Worm (Caenorhabditis elegans): ENCODE data around the gene col-37.
A peak's percentile ranks its signal among the peaks of the same experiment; 100 is the strongest.

col-37 gene

ce11 chrV:12158377-12158776, 9.2 kb downstream of the col-37 start:
- TF ChIP-seq C34F6.9 (tag; optimal IDR thresholded peaks at IDR 0.05): no peak
- no peak for TF ChIP-seq ztf-4 (tag; optimal IDR thresholded peaks at IDR 0.05)
- no peak for TF ChIP-seq lin-39 (tag; optimal IDR thresholded peaks at IDR 0.05)
- TF ChIP-seq sma-9 (GFP tag; optimal IDR thresholded peaks at IDR 0.05): peak; percentile 92
- no peak for TF ChIP-seq sma-9 (tag; optimal IDR thresholded peaks at IDR 0.05)
- TF ChIP-seq lin-11 (tag; optimal IDR thresholded peaks at IDR 0.05): no peak
- TF ChIP-seq alr-1 (tag; optimal IDR thresholded peaks at IDR 0.05): no peak
- peak; percentile 19 for TF ChIP-seq nhr-129 (tag; optimal IDR thresholded peaks at IDR 0.05)
- TF ChIP-seq aly-2 (tag; optimal IDR thresholded peaks at IDR 0.05): no peak
- TF ChIP-seq mbf-1 (tag; optimal IDR thresholded peaks at IDR 0.05): no peak
- no peak for TF ChIP-seq sem-4 (tag; optimal IDR thresholded peaks at IDR 0.05)
- no peak for TF ChIP-seq nhr-237 (tag; optimal IDR thresholded peaks at IDR 0.05)

DNA sequence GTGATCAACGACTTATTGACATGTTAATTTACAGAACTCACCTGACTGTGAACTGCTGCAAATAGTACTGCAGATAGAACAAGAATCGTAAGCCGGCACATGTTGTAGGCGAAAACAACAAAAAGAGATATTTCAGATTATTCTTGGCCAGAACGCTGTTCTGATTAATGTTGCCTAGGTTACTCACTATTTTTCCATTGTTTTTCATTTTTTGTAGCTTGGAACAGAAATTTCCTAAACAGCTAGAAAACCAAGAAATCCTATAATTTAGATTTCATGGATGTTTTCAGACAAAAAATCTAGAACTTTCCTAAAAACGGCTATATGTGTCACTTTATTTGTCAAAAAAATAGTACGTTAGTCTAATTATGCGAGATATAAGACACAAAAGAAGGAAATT, 13.0 kb downstream of the col-37 start, which contains the start of gene C27A7.9:
TSS of gene C27A7.9 (minus strand) at position 101 of the 400 bp plus-strand sequence.
- TF ChIP-seq mbf-1 (tag; optimal IDR thresholded peaks at IDR 0.05) (no peak), ztf-4 (tag; optimal IDR thresholded peaks at IDR 0.05) (no peak), nhr-129 (tag; optimal IDR thresholded peaks at IDR 0.05) (no peak), unc-39 (tag; optimal IDR thresholded peaks at IDR 0.05) (no peak), blmp-1 (tag; optimal IDR thresholded peaks at IDR 0.05; ENCODE audit: insufficient read depth) (no peak), nhr-77 (tag; optimal IDR thresholded peaks at IDR 0.05) (no peak)

- no peak for TF ChIP-seq snpc-4 (tag; optimal IDR thresholded peaks at IDR 0.05)
- TF ChIP-seq Y55F3AM.14 (GFP tag; optimal IDR thresholded peaks at IDR 0.05): no peak
- no peak for TF ChIP-seq skn-1 (tag; optimal IDR thresholded peaks at IDR 0.05)
- TF ChIP-seq elt-1 (tag; optimal IDR thresholded peaks at IDR 0.05): no peak
- TF ChIP-seq nhr-77 (tag; optimal IDR thresholded peaks at IDR 0.05): no peak
- TF ChIP-seq mbf-1 (tag; optimal IDR thresholded peaks at IDR 0.05): no peak
- TF ChIP-seq dmd-4 (tag; optimal IDR thresholded peaks at IDR 0.05): no peak
- TF ChIP-seq sma-3 (GFP tag; optimal IDR thresholded peaks at IDR 0.05): no peak
- TF ChIP-seq lin-39 (tag; optimal IDR thresholded peaks at IDR 0.05): no peak
Observed at ce11 chrV:12153784-12154183, 13.8 kb downstream of the col-37 start.

ce11 chrV:12152857-12153256, 14.7 kb downstream of the col-37 start, which contains the start of gene C27A7.8:
Gene C27A7.8, plus strand, starts transcription at chrV:12153157.
- no peak for TF ChIP-seq ceh-82 (tag; optimal IDR thresholded peaks at IDR 0.05)
- TF ChIP-seq F13H6.1 (tag; optimal IDR thresholded peaks at IDR 0.05): no peak

DNA sequence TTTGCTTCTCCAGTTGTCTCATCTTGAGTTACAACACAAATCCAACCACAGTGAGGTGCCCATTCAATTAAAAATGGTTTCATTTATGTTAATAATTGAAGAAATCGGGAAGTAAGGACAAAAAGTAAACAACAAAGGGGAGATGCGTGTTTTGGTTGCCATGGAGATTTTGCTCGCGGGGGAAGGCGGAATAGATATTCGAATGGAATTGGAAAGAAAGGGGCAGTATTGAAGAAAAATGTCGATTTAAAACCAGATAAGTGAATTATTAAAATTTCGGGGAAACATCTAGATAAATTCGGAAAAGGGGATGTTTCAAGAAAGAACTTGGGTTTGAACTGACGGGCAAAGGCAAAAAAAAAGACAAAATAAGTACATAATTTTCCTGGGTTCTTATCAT, 16.9 kb downstream of the col-37 start, which contains the start of gene che-11:
TSS of gene che-11 (minus strand) at position 101 of the 400 bp plus-strand sequence.
- no peak for TF ChIP-seq lsy-2 (tag; optimal IDR thresholded peaks at IDR 0.05)
- no peak for TF ChIP-seq nhr-129 (tag; optimal IDR thresholded peaks at IDR 0.05)
- no peak for TF ChIP-seq nhr-25 (tag; optimal IDR thresholded peaks at IDR 0.05)
- no peak for TF ChIP-seq ceh-16 (tag; optimal IDR thresholded peaks at IDR 0.05)
- TF ChIP-seq zag-1 (tag; optimal IDR thresholded peaks at IDR 0.05): no peak
- TF ChIP-seq sma-9 (GFP tag; optimal IDR thresholded peaks at IDR 0.05): no peak
- TF ChIP-seq sma-9 (tag; optimal IDR thresholded peaks at IDR 0.05): no peak
- no peak for TF ChIP-seq lin-13 (GFP tag; optimal IDR thresholded peaks at IDR 0.05)
- no peak for TF ChIP-seq unc-55 (GFP tag; optimal IDR thresholded peaks at IDR 0.05)
- no peak for TF ChIP-seq mdl-1 (tag; optimal IDR thresholded peaks at IDR 0.05)
- TF ChIP-seq mab-5 (tag; optimal IDR thresholded peaks at IDR 0.05): no peak
- TF ChIP-seq ztf-1 (GFP tag; conservative IDR thresholded peaks at IDR 0.05): no peak
- no peak for TF ChIP-seq ceh-82 (tag; optimal IDR thresholded peaks at IDR 0.05)
- no peak for TF ChIP-seq lin-11 (tag; optimal IDR thresholded peaks at IDR 0.05)
- no peak for TF ChIP-seq elt-3 (tag; optimal IDR thresholded peaks at IDR 0.05)
- TF ChIP-seq ZK546.5 (tag; optimal IDR thresholded peaks at IDR 0.05): no peak
- TF ChIP-seq F13H6.1 (tag; optimal IDR thresholded peaks at IDR 0.05): no peak
- TF ChIP-seq sem-4 (tag; optimal IDR thresholded peaks at IDR 0.05): no peak
- no peak for TF ChIP-seq blmp-1 (tag; optimal IDR thresholded peaks at IDR 0.05; ENCODE audit: insufficient read depth)
- no peak for TF ChIP-seq egl-27 (tag; optimal IDR thresholded peaks at IDR 0.05)
